Worm (Caenorhabditis elegans): ENCODE results near the gene swt-3.

The swt-3 gene

ce11 chrIV:10821672-10822304, 41.3 kb upstream of the swt-3 start (continued):
- no peak for TF ChIP-seq F49E8.2 (tag; optimal IDR thresholded peaks at IDR 0.05; ENCODE audit: insufficient read depth)
- no peak for TF ChIP-seq tbx-9 (tag; optimal IDR thresholded peaks at IDR 0.05; ENCODE audit: borderline replicate concordance)
- no peak for TF ChIP-seq F39B2.1 (GFP tag; IDR thresholded peaks at IDR 0.05)
- TF ChIP-seq mes-4 (tag; optimal IDR thresholded peaks at IDR 0.05): no peak
- no peak for TF ChIP-seq hlh-26 (GFP tag; conservative IDR thresholded peaks at IDR 0.05)
- peak; percentile 37 for TF ChIP-seq tbp1 (GFP tag; optimal IDR thresholded peaks at IDR 0.05)
- no peak for TF ChIP-seq hsf-1 (GFP tag; IDR thresholded peaks at IDR 0.05)
- TF ChIP-seq ama-1 (optimal IDR thresholded peaks at IDR 0.05): no peak
- TF ChIP-seq ama-1 (GFP tag; optimal IDR thresholded peaks at IDR 0.05): no peak
- TF ChIP-seq madf-3 (GFP tag; IDR thresholded peaks at IDR 0.05): no peak
- no peak for TF ChIP-seq sdz-38 (tag; optimal IDR thresholded peaks at IDR 0.05)
- no peak for TF ChIP-seq dpff-1 (tag; optimal IDR thresholded peaks at IDR 0.05)
- TF ChIP-seq F52B5.7 (tag; optimal IDR thresholded peaks at IDR 0.05): peak; percentile 8
- TF ChIP-seq pbrm-1 (GFP tag; IDR thresholded peaks at IDR 0.05): peak; percentile 56
- no peak for TF ChIP-seq F22D6.2 (tag; optimal IDR thresholded peaks at IDR 0.05)
- TF ChIP-seq gei-17 (GFP tag; optimal IDR thresholded peaks at IDR 0.05): peak; percentile 44
- no peak for TF ChIP-seq C17E4.6 (GFP tag; IDR thresholded peaks at IDR 0.05)
- TF ChIP-seq B0035.1 (tag; optimal IDR thresholded peaks at IDR 0.05): no peak
- TF ChIP-seq him-1 (tag; optimal IDR thresholded peaks at IDR 0.05): no peak
- 0 out of 2 replicates have a peak, but pooled peaks have one; percentile 48 for TF ChIP-seq mcd-1 (GFP tag; IDR thresholded peaks at IDR 0.05)
- TF ChIP-seq lag-1 (GFP tag; IDR thresholded peaks at IDR 0.05): no peak
- no peak for TF ChIP-seq hlh-12 (tag; optimal IDR thresholded peaks at IDR 0.05)
- no peak for TF ChIP-seq bed-1 (GFP tag; IDR thresholded peaks at IDR 0.05)
- TF ChIP-seq F57A8.1 (GFP tag; optimal IDR thresholded peaks at IDR 0.05): no peak
- peak; percentile 10; the same call in 1 of the 2 replicates for TF ChIP-seq K11D2.4 (GFP tag; IDR thresholded peaks at IDR 0.05)
- TF ChIP-seq ztf-18 (tag; optimal IDR thresholded peaks at IDR 0.05): peak; percentile 47
- TF ChIP-seq D2030.7 (GFP tag; IDR thresholded peaks at IDR 0.05): no peak
- TF ChIP-seq rpc-1 (optimal IDR thresholded peaks at IDR 0.05): no peak
- TF ChIP-seq rpc-1 (tag; optimal IDR thresholded peaks at IDR 0.05): no peak
- TF ChIP-seq chd-7 (tag; optimal IDR thresholded peaks at IDR 0.05): peak; percentile 70
- peak; percentile 37 for TF ChIP-seq F10E7.11 (tag; optimal IDR thresholded peaks at IDR 0.05)
- TF ChIP-seq somi-1 (GFP tag; optimal IDR thresholded peaks at IDR 0.05): peak; percentile 60
- TF ChIP-seq hmg-20 (GFP tag; IDR thresholded peaks at IDR 0.05): no peak
- TF ChIP-seq nfya-2 (GFP tag; IDR thresholded peaks at IDR 0.05): no peak
- TF ChIP-seq ztf-22 (GFP tag; optimal IDR thresholded peaks at IDR 0.05): no peak
- no peak for TF ChIP-seq mxl-1 (tag; optimal IDR thresholded peaks at IDR 0.05)
- TF ChIP-seq ZK185.1 (tag; optimal IDR thresholded peaks at IDR 0.05; ENCODE audit: poor library complexity, severe bottlenecking): peak; percentile 60
- no peak for TF ChIP-seq fkh-3 (tag; optimal IDR thresholded peaks at IDR 0.05)
- no peak for TF ChIP-seq dpl-1 (GFP tag; optimal IDR thresholded peaks at IDR 0.05)
- no peak for TF ChIP-seq atf-7 (tag; optimal IDR thresholded peaks at IDR 0.05)
- TF ChIP-seq snpc-1.1 (tag; optimal IDR thresholded peaks at IDR 0.05; ENCODE audit: insufficient read depth): no peak
- TF ChIP-seq xnd-1 (tag; optimal IDR thresholded peaks at IDR 0.05): no peak
- no peak for TF ChIP-seq ccch-3 (GFP tag; optimal IDR thresholded peaks at IDR 0.05)
- peak in 1 of 3 experiments; percentile 52 for TF ChIP-seq lin-35 (GFP tag; optimal IDR thresholded peaks at IDR 0.05)
- no peak for TF ChIP-seq akir-1 (GFP tag; optimal IDR thresholded peaks at IDR 0.05)
- no peak for TF ChIP-seq snpc-1.3 (tag; optimal IDR thresholded peaks at IDR 0.05; ENCODE audit: insufficient read depth)
- 0 out of 2 replicates have a peak, but pooled peaks have one; percentile 34 for TF ChIP-seq B0019.2 (GFP tag; conservative IDR thresholded peaks at IDR 0.05)
- no peak for TF ChIP-seq bed-2 (GFP tag; IDR thresholded peaks at IDR 0.05)
- peak; percentile 65 for TF ChIP-seq egrh-3 (GFP tag; IDR thresholded peaks at IDR 0.05)
